Worm (Caenorhabditis elegans) whole organism, young adult: ENCODE data around the gene clr-1.

Experiments
- Y56A3A.18 ChIP-seq: fragments of 200-800 bp; sonication (Bioruptor generic); IDR thresholded peaks from 2 replicates; pipeline ENCODE4 v1.3.6; 2022; ENCODE audit warnings: missing genetic modification reagents, missing genetic modification characterization, missing compliant biosample characterization
- cebp-1 ChIP-seq, 2 experiments: fragments of 200-800 bp in 1 of 2; sonication (Bioruptor generic) in 1 of 2; sonication (generic microtip) in 1 of 2; IDR thresholded peaks in 1 of 2; optimal IDR thresholded peaks in 1 of 2; 2 replicates each; pipeline versions ENCODE4 v1.3.6 to Lab custom; 2017 to 2022; ENCODE audit warnings: missing compliant biosample characterization in 2 of 2, missing genetic modification characterization in 2 of 2, mild to moderate bottlenecking in 1 of 2, missing genetic modification reagents in 1 of 2, moderate library complexity in 1 of 2
- hlh-12 ChIP-seq: sonication (generic microtip); optimal IDR thresholded peaks from 2 replicates; lab custom pipeline; 2016; ENCODE audit warnings: missing genetic modification characterization, missing compliant biosample characterization
- let-526 ChIP-seq: fragments of 200-800 bp; sonication (Bioruptor generic); IDR thresholded peaks from 2 replicates; pipeline ENCODE4 v1.3.6; 2022; ENCODE audit warnings: missing genetic modification reagents, missing genetic modification characterization, missing compliant biosample characterization
- lin-35 ChIP-seq, 3 experiments: fragments of 150-350 bp in 2 of 3; sonication (generic microtip) in 1 of 3; optimal IDR thresholded peaks; 2 replicates each; lab custom pipeline; 2014 to 2018; ENCODE audit warnings: missing biosample characterization in 3 of 3, missing genetic modification characterization in 3 of 3, missing genetic modification reagents in 3 of 3
- lin-54 ChIP-seq: fragments of 200-800 bp; sonication (Bioruptor generic); optimal IDR thresholded peaks from 2 replicates; lab custom pipeline; 2018; ENCODE audit warnings: mild to moderate bottlenecking, missing genetic modification characterization, missing compliant biosample characterization
- mcd-1 ChIP-seq: fragments of 200-800 bp; sonication (Bioruptor generic); IDR thresholded peaks from 2 replicates; pipeline ENCODE4 v1.3.6; 2022; ENCODE audit warnings: missing genetic modification reagents, missing genetic modification characterization, missing compliant biosample characterization
- mxl-1 ChIP-seq: sonication (generic microtip); optimal IDR thresholded peaks from 2 replicates; lab custom pipeline; 2016; ENCODE audit warnings: missing genetic modification characterization, missing compliant biosample characterization
- nfyb-1 ChIP-seq: fragments of 200-800 bp; sonication (Bioruptor generic); IDR thresholded peaks from 2 replicates; pipeline ENCODE4 v1.3.6; 2022; ENCODE audit warnings: missing genetic modification reagents, missing genetic modification characterization, missing compliant biosample characterization
- pha-4 ChIP-seq: fragments of 150-350 bp; sonication (generic microtip); optimal IDR thresholded peaks from 2 replicates; lab custom pipeline; 2014; ENCODE audit warnings: missing biosample characterization, missing genetic modification reagents, missing genetic modification characterization
- ztf-26 ChIP-seq: sonication (generic microtip); optimal IDR thresholded peaks from 2 replicates; lab custom pipeline; 2017; ENCODE audit warnings: missing genetic modification characterization, missing compliant biosample characterization
- ztf-28 ChIP-seq: fragments of 200-800 bp; sonication (Bioruptor generic); IDR thresholded peaks from 2 replicates; pipeline ENCODE4 v1.3.6; 2022; ENCODE audit warnings: missing genetic modification reagents, missing genetic modification characterization, missing compliant biosample characterization
- ztf-6 ChIP-seq: fragments of 200-800 bp; sonication (Bioruptor generic); IDR thresholded peaks from 2 replicates; pipeline ENCODE4 v1.3.6; 2022; ENCODE audit warnings: missing genetic modification reagents, missing genetic modification characterization, missing compliant biosample characterization

ce11 chrII:5518055-5518454 is 51.9 kb downstream of the clr-1 start:
- TF ChIP-seq lin-35 (GFP tag; optimal IDR thresholded peaks at IDR 0.05; lab: Kevin White, UChicago): no peak
- TF ChIP-seq mxl-1: no peak
- TF ChIP-seq nfyb-1 (GFP tag; lab: Robert Waterston, UW): no peak
- TF ChIP-seq ztf-28 (GFP tag; lab: Robert Waterston, UW): no peak
- no peak for TF ChIP-seq ztf-26 (tag; lab: Kevin White, UChicago)
- TF ChIP-seq lin-54 (GFP tag; lab: Kevin White, UChicago): no peak
- no peak for TF ChIP-seq hlh-12
- no peak for TF ChIP-seq mcd-1 (GFP tag; lab: Robert Waterston, UW)
- TF ChIP-seq cebp-1 (GFP tag; IDR thresholded peaks at IDR 0.05; lab: Robert Waterston, UW): no peak
- no peak for TF ChIP-seq cebp-1 (tag; optimal IDR thresholded peaks at IDR 0.05; lab: Kevin White, UChicago)
- TF ChIP-seq ztf-6 (GFP tag; lab: Robert Waterston, UW): no peak
- TF ChIP-seq pha-4 (tag; lab: Kevin White, UChicago): no peak
- TF ChIP-seq Y56A3A.18 (GFP tag; lab: Robert Waterston, UW): no peak
- no peak for TF ChIP-seq let-526 (GFP tag; lab: Robert Waterston, UW)
